Worm (Caenorhabditis elegans): ENCODE measurements around the gene vap-1.
"Not testable (repeated sequence)": the region's sequence is repeated elsewhere in the genome, so short reads cannot be mapped to it uniquely, and the experiment has no call there.

ce11 chrX:17445239-17445638 lies 48.9 kb upstream of the vap-1 start:
- not testable (repeated sequence) for TF ChIP-seq nhr-25 (tag; optimal IDR thresholded peaks at IDR 0.05; ENCODE audit: borderline replicate concordance, insufficient read depth); ces-1 (GFP tag; optimal IDR thresholded peaks at IDR 0.05); nhr-237 (tag; optimal IDR thresholded peaks at IDR 0.05); duxl-1 (tag; optimal IDR thresholded peaks at IDR 0.05; ENCODE audit: poor library complexity); hlh-30 (tag; optimal IDR thresholded peaks at IDR 0.05; ENCODE audit: insufficient read depth); lin-39 (tag; optimal IDR thresholded peaks at IDR 0.05); mdl-1 (tag; optimal IDR thresholded peaks at IDR 0.05); dmd-6 (GFP tag; IDR thresholded peaks at IDR 0.05)
